Fruit fly (Drosophila melanogaster) whole organism: ENCODE data around the gene Ctu2.

Experiments used
- CG8478 ChIP-seq: fragments of >200 bp; optimal IDR thresholded peaks from 2 replicates; lab custom pipeline; 2018; ENCODE audit warnings: inconsistent platforms
- pan ChIP-seq: fragments of >200 bp; optimal IDR thresholded peaks from 2 replicates; lab custom pipeline; 2017
- psq ChIP-seq: fragments of >200 bp; optimal IDR thresholded peaks from 2 replicates; lab custom pipeline; 2017
- usp ChIP-seq: fragments of >200 bp; optimal IDR thresholded peaks from 2 replicates; lab custom pipeline; 2017; ENCODE audit warnings: missing biosample characterization, missing genetic modification characterization, mixed read lengths

dm6 chr2L:19519611-19520010 is 26.6 kb upstream of the Ctu2 start:
- TF ChIP-seq CG8478 (lab: Kevin White, UChicago) (no peak), psq (lab: Kevin White, UChicago) (no peak), usp (no peak), pan (lab: Kevin White, UChicago) (no peak)
